Worm (Caenorhabditis elegans) whole organism, L4 larva: ENCODE measurements around the gene M02D8.3.
A peak's percentile ranks its signal among the peaks of the same experiment; 100 is the strongest.

Experiments used
- ceh-62 ChIP-seq: sonication (generic microtip); optimal IDR thresholded peaks from 2 replicates; lab custom pipeline; 2017; ENCODE audit warnings: missing biosample characterization, missing genetic modification characterization
- cey-2 ChIP-seq: sonication (generic microtip); optimal IDR thresholded peaks from 3 replicates; lab custom pipeline; 2017; ENCODE audit warnings: missing genetic modification characterization, mild to moderate bottlenecking, missing compliant biosample characterization, antibody characterized with exemption, borderline replicate concordance; ENCODE audit not compliant: insufficient read depth
- dpl-1 ChIP-seq: fragments of 150-350 bp; optimal IDR thresholded peaks from 2 replicates; lab custom pipeline; 2014; ENCODE audit warnings: missing biosample characterization, missing genetic modification reagents, missing genetic modification characterization
- lin-15B ChIP-seq: fragments of 150-350 bp; sonication (generic microtip); optimal IDR thresholded peaks from 3 replicates; lab custom pipeline; 2014; ENCODE audit warnings: missing biosample characterization, missing genetic modification characterization
- lsy-2 ChIP-seq, 2 experiments: fragments of 150-350 bp in 1 of 2; sonication (generic microtip) in 1 of 2; optimal IDR thresholded peaks; 2 replicates each; lab custom pipeline; 2014 to 2017; ENCODE audit warnings: missing biosample characterization in 2 of 2, missing genetic modification characterization in 2 of 2
- pha-4 ChIP-seq, 2 experiments: fragments of 150-350 bp in 1 of 2; fragments of 200-800 bp in 1 of 2; sonication (Bioruptor generic) in 1 of 2; IDR thresholded peaks in 1 of 2; optimal IDR thresholded peaks in 1 of 2; 2 replicates each; pipeline versions ENCODE4 v1.3.6 to Lab custom; 2014 to 2022; ENCODE audit warnings: missing genetic modification characterization in 2 of 2, missing genetic modification reagents in 2 of 2, missing biosample characterization in 1 of 2, missing compliant biosample characterization in 1 of 2
- unc-39 ChIP-seq: sonication (generic microtip); optimal IDR thresholded peaks from 2 replicates; lab custom pipeline; 2017; ENCODE audit warnings: missing biosample characterization, missing genetic modification characterization
- zip-2 ChIP-seq: fragments of 150-350 bp; optimal IDR thresholded peaks from 2 replicates; lab custom pipeline; 2014; ENCODE audit warnings: missing biosample characterization, missing genetic modification characterization

- no peak for TF ChIP-seq lin-15B (tag; lab: Kevin White, UChicago)
- no peak for TF ChIP-seq ceh-62 (tag; lab: Kevin White, UChicago)
- TF ChIP-seq lsy-2 (tag; optimal IDR thresholded peaks at IDR 0.05; lab: Kevin White, UChicago), result peak in 1 of 2 experiments; percentile 15
- TF ChIP-seq unc-39 (tag; lab: Kevin White, UChicago), result no peak
- no peak for TF ChIP-seq pha-4 (GFP tag; IDR thresholded peaks at IDR 0.05; lab: Robert Waterston, UW)
- TF ChIP-seq pha-4 (tag; optimal IDR thresholded peaks at IDR 0.05; lab: Kevin White, UChicago), result no peak
- TF ChIP-seq dpl-1 (GFP tag; lab: Kevin White, UChicago), result no peak
- no peak for TF ChIP-seq zip-2
- no peak for TF ChIP-seq cey-2 (tag; lab: Kevin White, UChicago)
Measured at ce11 chrX:8718856-8719255, 18.0 kb downstream of the M02D8.3 start, which contains the start of gene F53A9.8.
